Worm (Caenorhabditis elegans): ENCODE measurements around the gene C25F9.14.

The C25F9.14 gene

ce11 chrV:19401429-19401828 lies 34.9 kb upstream of the C25F9.14 start:
- TF ChIP-seq dmd-9 (GFP tag; IDR thresholded peaks at IDR 0.05) (no peak), madf-5 (GFP tag; IDR thresholded peaks at IDR 0.05) (no peak), unc-62 (GFP tag; optimal IDR thresholded peaks at IDR 0.05 in 1 of 2) (no peak), unc-62 (tag; optimal IDR thresholded peaks at IDR 0.05) (no peak), dpl-1 (GFP tag; optimal IDR thresholded peaks at IDR 0.05) (no peak), mxl-2 (GFP tag; conservative IDR thresholded peaks at IDR 0.05) (no peak), nhr-28 (tag; optimal IDR thresholded peaks at IDR 0.05) (peak; percentile 5), dve-1 (tag; optimal IDR thresholded peaks at IDR 0.05; ENCODE audit: insufficient read depth) (peak; percentile 48), mxl-3 (GFP tag; optimal IDR thresholded peaks at IDR 0.05) (no peak), unc-39 (tag; optimal IDR thresholded peaks at IDR 0.05) (no peak), zip-2 (tag; optimal IDR thresholded peaks at IDR 0.05) (peak; percentile 50), nhr-48 (tag; optimal IDR thresholded peaks at IDR 0.05) (no peak), nhr-41 (GFP tag; IDR thresholded peaks at IDR 0.05) (no peak), daf-8 (GFP tag; IDR thresholded peaks at IDR 0.05) (no peak), daf-16 (GFP tag; optimal IDR thresholded peaks at IDR 0.05) (no peak), daf-16 (tag; optimal IDR thresholded peaks at IDR 0.05) (peak; percentile 79), php-3 (GFP tag; IDR thresholded peaks at IDR 0.05) (peak; percentile 97), lin-15B (tag; optimal IDR thresholded peaks at IDR 0.05) (no peak), gei-8 (GFP tag; optimal IDR thresholded peaks at IDR 0.05) (no peak), pqm-1 (tag; optimal IDR thresholded peaks at IDR 0.05) (peak; percentile 23), hlh-11 (tag; optimal IDR thresholded peaks at IDR 0.05) (peak; percentile 28)

- TF ChIP-seq zfp-2 (tag; optimal IDR thresholded peaks at IDR 0.05) (no peak), ceh-32 (tag; optimal IDR thresholded peaks at IDR 0.05; ENCODE audit: poor library complexity) (no peak), R02D3.7 (tag; optimal IDR thresholded peaks at IDR 0.05) (no peak), Y5F2A.4 (GFP tag; optimal IDR thresholded peaks at IDR 0.05) (no peak), nhr-77 (tag; optimal IDR thresholded peaks at IDR 0.05) (no peak), saeg-2 (GFP tag; IDR thresholded peaks at IDR 0.05) (no peak), duxl-1 (tag; optimal IDR thresholded peaks at IDR 0.05; ENCODE audit: poor library complexity) (no peak), Y48G9A.11 (GFP tag; IDR thresholded peaks at IDR 0.05) (no peak), ama-1 (optimal IDR thresholded peaks at IDR 0.05) (no peak), pha-4 (GFP tag; IDR thresholded peaks at IDR 0.05) (no peak), pha-4 (tag; optimal IDR thresholded peaks at IDR 0.05) (no peak)
These were observed 33.4 kb upstream of the C25F9.14 start, which contains the start of gene C25F9.12 for ce11 chrV:19402855-19403254. C25F9.12 (minus strand) TSS chrV:19402955.

DNA sequence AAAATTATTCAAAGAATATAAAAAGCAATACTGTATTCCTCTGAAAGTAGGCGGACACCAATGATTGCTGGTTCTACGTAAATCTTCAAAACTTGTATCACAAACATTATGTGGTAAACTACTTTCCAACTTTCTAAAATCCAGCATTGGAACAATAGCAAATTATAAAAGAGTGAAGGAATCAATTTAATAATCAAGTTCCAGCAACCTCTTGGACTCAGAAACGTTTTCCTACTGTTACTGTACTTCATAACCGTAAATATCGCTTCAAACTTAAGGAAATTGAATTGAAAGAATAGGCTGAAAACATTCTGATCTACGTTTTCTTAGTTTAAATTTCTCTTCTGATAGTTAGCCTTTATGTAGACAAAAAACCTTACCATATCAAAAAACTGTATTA lies 32.7 kb upstream of the C25F9.14 start:
- TF ChIP-seq ceh-28 (tag; optimal IDR thresholded peaks at IDR 0.05) (no peak), aha-1 (tag) (peak; percentile 60), F37D6.2 (tag; optimal IDR thresholded peaks at IDR 0.05) (no peak)

- peak; percentile 28 for TF ChIP-seq hlh-11 (tag; optimal IDR thresholded peaks at IDR 0.05)
- no peak for TF ChIP-seq Y105C5A.15 (GFP tag; IDR thresholded peaks at IDR 0.05)
- no peak for TF ChIP-seq ceh-82 (tag; optimal IDR thresholded peaks at IDR 0.05)
- TF ChIP-seq nhr-28 (tag; optimal IDR thresholded peaks at IDR 0.05): peak; percentile 63
- TF ChIP-seq dmd-6 (GFP tag; IDR thresholded peaks at IDR 0.05): peak; percentile 55
- TF ChIP-seq dve-1 (tag; optimal IDR thresholded peaks at IDR 0.05; ENCODE audit: insufficient read depth): peak; percentile 18
- no peak for TF ChIP-seq Y48G9A.11 (GFP tag; IDR thresholded peaks at IDR 0.05)
- TF ChIP-seq zip-2 (tag; optimal IDR thresholded peaks at IDR 0.05): no peak
- no peak for TF ChIP-seq nhr-111 (GFP tag; optimal IDR thresholded peaks at IDR 0.05)
- TF ChIP-seq unc-62 (GFP tag; optimal IDR thresholded peaks at IDR 0.05 in 1 of 2): peak in 1 of 2 experiments; percentile 2
- TF ChIP-seq unc-62 (tag; optimal IDR thresholded peaks at IDR 0.05): no peak
- no peak for TF ChIP-seq daf-16 (GFP tag; optimal IDR thresholded peaks at IDR 0.05)
- peak; percentile 65 for TF ChIP-seq daf-16 (tag; optimal IDR thresholded peaks at IDR 0.05)
- TF ChIP-seq pqm-1 (tag; optimal IDR thresholded peaks at IDR 0.05): peak; percentile 62
- TF ChIP-seq aha-1 (tag): peak; percentile 39
These were observed 30.9 kb upstream of the C25F9.14 start, which contains the start of the genes C25F9.6 and C25F9.10 for ce11 chrV:19405276-19405815. C25F9.6 (minus strand) TSS chrV:19405326. C25F9.10 (plus strand) TSS chrV:19405729.
